Worm (Caenorhabditis elegans) whole organism, L4/young adult: ENCODE data around the gene pals-19.

Source experiments
- W03F9.2 ChIP-seq: fragments of 150-350 bp; optimal IDR thresholded peaks from 2 replicates; lab custom pipeline; 2014; ENCODE audit warnings: missing biosample characterization, missing genetic modification characterization
- dao-5 ChIP-seq: sonication (generic microtip); optimal IDR thresholded peaks from 2 replicates; lab custom pipeline; 2016; ENCODE audit warnings: missing genotype, missing genetic modification characterization, moderate library complexity, missing compliant biosample characterization
- him-1 ChIP-seq: sonication (generic microtip); optimal IDR thresholded peaks from 2 replicates; lab custom pipeline; 2016; ENCODE audit warnings: missing genotype, missing genetic modification reagents, missing genetic modification characterization, missing compliant biosample characterization

DNA sequence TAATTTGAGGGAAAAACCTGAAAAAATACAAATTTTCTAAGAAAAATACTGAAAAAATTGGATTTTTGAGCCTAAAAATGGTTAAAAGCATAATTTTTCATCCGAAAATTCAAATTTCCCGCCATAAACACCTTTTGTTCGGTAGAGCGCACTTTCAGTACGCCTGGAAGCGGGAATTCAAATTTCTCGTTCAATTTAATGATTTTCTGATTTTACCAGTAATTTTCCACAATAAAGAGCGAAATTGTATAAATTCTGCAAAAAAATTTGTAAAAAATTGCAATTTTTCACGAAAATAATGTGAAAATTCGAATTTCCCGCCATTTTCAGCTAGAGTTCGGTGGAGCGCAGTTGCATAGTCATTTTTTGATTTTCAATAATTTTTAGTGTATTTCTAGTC is 26.7 kb downstream of the pals-19 start:
- no peak for TF ChIP-seq him-1
- TF ChIP-seq W03F9.2: no peak
- no peak for TF ChIP-seq dao-5
